Fruit fly (Drosophila melanogaster) whole organism, embryonic: ENCODE data around the gene Zasp66.

Experiments used
- ATbp ChIP-seq: fragments of 200-800 bp; sonication (Bioruptor generic); optimal IDR thresholded peaks from 2 replicates; lab custom pipeline; 2017; ENCODE audit warnings: missing biosample characterization, mild to moderate bottlenecking, missing genetic modification characterization, missing genetic modification reagents
- BEAF-32 ChIP-seq: fragments of 200-800 bp; sonication (Bioruptor generic); optimal IDR thresholded peaks from 3 replicates; lab custom pipeline; 2017; ENCODE audit warnings: missing biosample characterization, missing genetic modification characterization, mild to moderate bottlenecking, moderate library complexity, missing genetic modification reagents
- CG10267 ChIP-seq: fragments of 200-800 bp; sonication (Bioruptor generic); optimal IDR thresholded peaks from 2 replicates; lab custom pipeline; 2018; ENCODE audit warnings: missing biosample characterization, mild to moderate bottlenecking, missing genetic modification characterization, moderate library complexity
- CG11560 ChIP-seq: fragments of 200-800 bp; sonication (Bioruptor generic); IDR thresholded peaks from 3 replicates; pipeline ENCODE4 v1.3.6; 2022; ENCODE audit warnings: missing biosample characterization, missing genetic modification characterization
- CG11696 ChIP-seq: fragments of 200-800 bp; sonication (Bioruptor generic); IDR thresholded peaks from 2 replicates; pipeline ENCODE4 v1.3.6; 2022; ENCODE audit warnings: missing biosample characterization, missing genetic modification characterization
- CG13287 ChIP-seq: fragments of 200-800 bp; sonication (Bioruptor generic); IDR thresholded peaks from 2 replicates; pipeline ENCODE4 v1.3.6; 2022; ENCODE audit warnings: missing biosample characterization, missing genetic modification characterization; ENCODE audit not compliant: partially characterized antibody
- CG2116 ChIP-seq: fragments of 200-800 bp; sonication (Bioruptor generic); optimal IDR thresholded peaks from 3 replicates; lab custom pipeline; 2018; ENCODE audit warnings: missing biosample characterization, mild to moderate bottlenecking, missing genetic modification characterization
- CG2678 ChIP-seq: fragments of 200-800 bp; sonication (Bioruptor generic); optimal IDR thresholded peaks from 3 replicates; lab custom pipeline; 2019; ENCODE audit warnings: missing biosample characterization, mild to moderate bottlenecking, missing genetic modification characterization, moderate library complexity
- CG2875 ChIP-seq: fragments of 200-800 bp; sonication (Bioruptor generic); optimal IDR thresholded peaks from 2 replicates; lab custom pipeline; 2017; ENCODE audit warnings: missing biosample characterization, mild to moderate bottlenecking, missing genetic modification characterization, missing genetic modification reagents
- CG32767 ChIP-seq: fragments of 200-800 bp; sonication (Bioruptor generic); IDR thresholded peaks from 2 replicates; pipeline ENCODE4 v1.3.6; 2022; ENCODE audit warnings: missing biosample characterization, missing genetic modification characterization
- CG5180 ChIP-seq: fragments of 200-800 bp; sonication (Bioruptor generic); optimal IDR thresholded peaks from 3 replicates; lab custom pipeline; 2017; ENCODE audit warnings: missing biosample characterization, missing genetic modification characterization, mild to moderate bottlenecking, moderate library complexity, missing genetic modification reagents
- CG6654 ChIP-seq: fragments of 200-800 bp; sonication (Bioruptor generic); optimal IDR thresholded peaks from 2 replicates; lab custom pipeline; 2017; ENCODE audit warnings: missing biosample characterization, mild to moderate bottlenecking, missing genetic modification characterization
- CG6689 ChIP-seq: fragments of 200-800 bp; sonication (Bioruptor generic); IDR thresholded peaks from 2 replicates; pipeline ENCODE4 v1.3.6; 2022; ENCODE audit warnings: missing biosample characterization, missing genetic modification characterization
- CG7745 ChIP-seq: fragments of 200-800 bp; sonication (Bioruptor generic); optimal IDR thresholded peaks from 2 replicates; lab custom pipeline; 2018; ENCODE audit warnings: missing biosample characterization, mild to moderate bottlenecking, missing genetic modification characterization, moderate library complexity
- CG7987 ChIP-seq: fragments of 200-800 bp; sonication (Bioruptor generic); optimal IDR thresholded peaks from 2 replicates; lab custom pipeline; 2018; ENCODE audit warnings: missing biosample characterization, mild to moderate bottlenecking, missing genetic modification characterization, moderate library complexity
- Eip74EF ChIP-seq, 2 experiments: fragments of 200-800 bp in 1 of 2; fragments of >200 bp in 1 of 2; sonication (Bioruptor generic) in 1 of 2; optimal IDR thresholded peaks; 2 replicates each; lab custom pipeline; 2017 to 2019; ENCODE audit warnings: missing biosample characterization in 2 of 2, missing genetic modification characterization in 2 of 2, mild to moderate bottlenecking in 1 of 2, moderate library complexity in 1 of 2
- Fer1 ChIP-seq: fragments of 200-800 bp; sonication (Bioruptor generic); optimal IDR thresholded peaks from 2 replicates; lab custom pipeline; 2017; ENCODE audit warnings: missing biosample characterization, mild to moderate bottlenecking, missing genetic modification characterization
- HHEX ChIP-seq: fragments of 200-800 bp; sonication (Bioruptor generic); optimal IDR thresholded peaks from 3 replicates; lab custom pipeline; 2017; ENCODE audit warnings: missing biosample characterization, mild to moderate bottlenecking, missing genetic modification characterization, missing genetic modification reagents
- Hr3 ChIP-seq: fragments of 200-800 bp; sonication (Bioruptor generic); optimal IDR thresholded peaks from 3 replicates; lab custom pipeline; 2016; ENCODE audit warnings: missing biosample characterization, missing genetic modification characterization
- Kr ChIP-seq: fragments of 200-800 bp; sonication (Bioruptor generic); optimal IDR thresholded peaks from 2 replicates; lab custom pipeline; 2017; ENCODE audit warnings: missing biosample characterization, mild to moderate bottlenecking, missing genetic modification characterization
- MESR4 ChIP-seq: fragments of 200-800 bp; sonication (Bioruptor generic); optimal IDR thresholded peaks from 2 replicates; lab custom pipeline; 2018; ENCODE audit warnings: missing biosample characterization, mild to moderate bottlenecking, missing genetic modification characterization, moderate library complexity
- Nf-YA ChIP-seq: fragments of 200-800 bp; sonication (Bioruptor generic); IDR thresholded peaks from 2 replicates; pipeline ENCODE4 v1.3.6; 2022; ENCODE audit warnings: missing biosample characterization, missing genetic modification characterization
- Ravus ChIP-seq: fragments of 200-800 bp; sonication (Bioruptor generic); IDR thresholded peaks from 2 replicates; pipeline ENCODE4 v1.3.6; 2022; ENCODE audit warnings: missing biosample characterization, missing genetic modification characterization
- Scr ChIP-seq: fragments of 200-800 bp; sonication (Bioruptor generic); IDR thresholded peaks from 2 replicates; pipeline ENCODE4 v1.3.6; 2022; ENCODE audit warnings: missing biosample characterization, missing genetic modification characterization; ENCODE audit not compliant: partially characterized antibody
- Six4 ChIP-seq: fragments of 200-800 bp; sonication (Bioruptor generic); optimal IDR thresholded peaks from 2 replicates; lab custom pipeline; 2016; ENCODE audit warnings: missing biosample characterization, missing genetic modification characterization
- Sry-β ChIP-seq: fragments of 200-800 bp; sonication (Bioruptor generic); optimal IDR thresholded peaks from 2 replicates; lab custom pipeline; 2018; ENCODE audit warnings: missing biosample characterization, mild to moderate bottlenecking, missing genetic modification characterization, moderate library complexity
- YL-1 ChIP-seq: fragments of 200-800 bp; sonication (Bioruptor generic); optimal IDR thresholded peaks from 3 replicates; lab custom pipeline; 2017; ENCODE audit warnings: missing biosample characterization, mild to moderate bottlenecking, missing genetic modification characterization
- bsh ChIP-seq, 2 experiments: fragments of 200-800 bp; sonication (Bioruptor generic); optimal IDR thresholded peaks; 2 replicates each; lab custom pipeline; 2017 to 2018; ENCODE audit warnings: mild to moderate bottlenecking in 2 of 2, missing biosample characterization in 2 of 2, missing genetic modification characterization in 2 of 2, moderate library complexity in 1 of 2
- emc ChIP-seq: fragments of 200-800 bp; sonication (Bioruptor generic); optimal IDR thresholded peaks from 2 replicates; lab custom pipeline; 2016; ENCODE audit warnings: missing biosample characterization, missing genetic modification characterization
- fd102C ChIP-seq: fragments of 200-800 bp; sonication (Bioruptor generic); optimal IDR thresholded peaks from 2 replicates; lab custom pipeline; 2018; ENCODE audit warnings: missing biosample characterization, mild to moderate bottlenecking, missing genetic modification characterization, moderate library complexity
- klu ChIP-seq: fragments of 200-800 bp; sonication (Bioruptor generic); IDR thresholded peaks from 2 replicates; pipeline ENCODE4 v1.3.6; 2022; ENCODE audit warnings: missing biosample characterization, missing genetic modification characterization
- knrl ChIP-seq: fragments of 200-800 bp; sonication (Bioruptor generic); IDR thresholded peaks from 3 replicates; pipeline ENCODE4 v1.3.6; 2022; ENCODE audit warnings: missing biosample characterization, missing genetic modification characterization; ENCODE audit not compliant: partially characterized antibody
- mld ChIP-seq: fragments of 200-800 bp; sonication (Bioruptor generic); IDR thresholded peaks from 3 replicates; pipeline ENCODE4 v1.3.6; 2022; ENCODE audit warnings: missing biosample characterization, missing genetic modification characterization; ENCODE audit not compliant: partially characterized antibody
- nerfin-1 ChIP-seq: fragments of 200-800 bp; sonication (Bioruptor generic); optimal IDR thresholded peaks from 3 replicates; lab custom pipeline; 2019; ENCODE audit warnings: missing biosample characterization, mild to moderate bottlenecking, missing genetic modification characterization, moderate library complexity
- onecut ChIP-seq: fragments of 200-800 bp; sonication (Bioruptor generic); IDR thresholded peaks from 2 replicates; pipeline ENCODE4 v1.3.6; 2022; ENCODE audit warnings: missing biosample characterization, missing genetic modification characterization
- shn ChIP-seq: fragments of 200-800 bp; sonication (Bioruptor generic); optimal IDR thresholded peaks from 3 replicates; lab custom pipeline; 2016; ENCODE audit warnings: missing biosample characterization, missing genetic modification characterization
- sug ChIP-seq: fragments of 200-800 bp; optimal IDR thresholded peaks from 2 replicates; lab custom pipeline; 2019; ENCODE audit warnings: missing biosample characterization, mild to moderate bottlenecking, missing genetic modification characterization, moderate library complexity
- vnd ChIP-seq: fragments of 200-800 bp; sonication (Bioruptor generic); IDR thresholded peaks from 3 replicates; pipeline ENCODE4 v1.3.6; 2022; ENCODE audit warnings: missing biosample characterization, missing genetic modification characterization; ENCODE audit not compliant: partially characterized antibody
- yki ChIP-seq: fragments of >200 bp; optimal IDR thresholded peaks from 3 replicates; lab custom pipeline; 2018

Zasp66 gene

DNA sequence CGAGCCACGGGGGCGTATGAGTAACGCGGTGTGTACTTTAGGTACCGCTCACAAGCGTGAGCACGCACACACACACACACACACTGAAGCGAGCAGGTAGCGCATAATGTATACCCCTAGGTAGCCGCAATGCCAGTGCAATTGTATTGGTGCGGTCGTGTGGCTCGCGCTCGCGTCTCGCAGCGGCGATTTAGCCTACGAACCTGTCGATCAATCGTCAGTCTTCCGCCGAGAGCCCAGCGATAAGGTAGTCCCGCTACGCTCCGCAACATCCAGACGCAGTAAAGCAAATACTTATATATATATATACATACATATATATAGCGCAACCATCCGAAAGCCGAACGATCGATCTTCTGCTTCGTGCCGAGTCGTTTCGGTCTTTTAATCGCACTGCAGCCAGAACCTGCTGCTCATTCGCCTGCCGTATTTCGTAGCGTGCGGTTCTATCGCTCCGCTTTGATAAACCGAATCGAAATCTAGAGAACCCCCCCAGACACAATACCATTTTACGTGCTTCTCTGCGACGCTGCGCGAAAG, 51.4 kb downstream of the Zasp66 start, which contains the start of gene hry (continued):
- no peak for TF ChIP-seq CG2875 (GFP tag; lab: Kevin White, UChicago)
- TF ChIP-seq MESR4 (GFP tag; lab: Kevin White, UChicago) = no peak
- TF ChIP-seq BEAF-32 = no peak
- peak; percentile 4 for TF ChIP-seq CG7745
- peak; percentile 46 for TF ChIP-seq YL-1
- TF ChIP-seq ATbp (GFP tag; lab: Kevin White, UChicago) = no peak
- no peak for TF ChIP-seq shn
- peak; percentile 98 for TF ChIP-seq sug (tag; lab: Kevin White, UChicago)
- TF ChIP-seq HHEX (GFP tag; lab: Kevin White, UChicago) = peak; percentile 25
- no peak for TF ChIP-seq CG11560 (tag; lab: Robert Waterston, UW)
- peak; percentile 33; the same call in 2 of the 3 replicates for TF ChIP-seq knrl (GFP tag; lab: Robert Waterston, UW)
- peak; percentile 8 to 13 for TF ChIP-seq bsh (GFP tag; optimal IDR thresholded peaks at IDR 0.05; lab: Kevin White, UChicago)
- no peak for TF ChIP-seq CG6654 (GFP tag; lab: Kevin White, UChicago)
- no peak for TF ChIP-seq yki (lab: Kevin White, UChicago)
- no peak for TF ChIP-seq klu (GFP tag; lab: Robert Waterston, UW)
- no peak for TF ChIP-seq Nf-YA (GFP tag; lab: Robert Waterston, UW)
- peak; percentile 40; the same call in 1 of the 2 replicates for TF ChIP-seq CG32767
- TF ChIP-seq CG11696 (GFP tag; lab: Robert Waterston, UW) = 0 out of 2 replicates have a peak, but pooled peaks have one; percentile 34
- TF ChIP-seq Hr3 = no peak
- peak; percentile 47; the same call in 1 of the 2 replicates for TF ChIP-seq Scr (GFP tag; lab: Robert Waterston, UW)
- TF ChIP-seq Six4 (GFP tag; lab: Kevin White, UChicago) = no peak
- TF ChIP-seq Ravus (GFP tag; lab: Robert Waterston, UW) = no peak
- TF ChIP-seq CG5180 (GFP tag; lab: Kevin White, UChicago) = peak; percentile 64
- no peak for TF ChIP-seq vnd
- TF ChIP-seq CG10267 (tag; lab: Kevin White, UChicago) = peak; percentile 40
- peak; percentile 62 for TF ChIP-seq CG7987 (GFP tag; lab: Kevin White, UChicago)
- peak; percentile 20 for TF ChIP-seq CG2116 (GFP tag; lab: Kevin White, UChicago)
- TF ChIP-seq Kr (GFP tag; lab: Kevin White, UChicago) = no peak
- no peak for TF ChIP-seq Sry-β
- TF ChIP-seq Eip74EF (GFP tag; optimal IDR thresholded peaks at IDR 0.05; lab: Kevin White, UChicago) = peak in 1 of 2 experiments; percentile 44
- peak; percentile 53; the same call in 1 of the 2 replicates for TF ChIP-seq onecut (GFP tag; lab: Robert Waterston, UW)
- TF ChIP-seq CG13287 (GFP tag; lab: Robert Waterston, UW) = peak; percentile 62; the same call in 1 of the 2 replicates
- TF ChIP-seq nerfin-1 (tag; lab: Kevin White, UChicago) = no peak
- peak; percentile 36; the same call in 1 of the 2 replicates for TF ChIP-seq CG6689 (GFP tag; lab: Robert Waterston, UW)
- TF ChIP-seq emc (GFP tag; lab: Kevin White, UChicago) = no peak
- TF ChIP-seq Fer1 (GFP tag; lab: Kevin White, UChicago) = peak; percentile 68
- TF ChIP-seq CG2678 (tag; lab: Kevin White, UChicago) = peak; percentile 40
- TF ChIP-seq fd102C (GFP tag; lab: Kevin White, UChicago) = peak; percentile 66
- TF ChIP-seq mld (GFP tag; lab: Robert Waterston, UW) = peak; percentile 66; the same call in 1 of the 3 replicates
